Fruit fly (Drosophila melanogaster) whole organism, pupa: Measurements from ENCODE around the gene Cad86C.

Source experiments
- CG12605 ChIP-seq: fragments of 200-800 bp; sonication (Bioruptor generic); IDR thresholded peaks from 2 replicates; pipeline ENCODE4 v1.3.6; 2022; ENCODE audit warnings: missing biosample characterization, missing genetic modification characterization
- CG14655 ChIP-seq: fragments of 200-800 bp; sonication (Bioruptor generic); optimal IDR thresholded peaks from 3 replicates; lab custom pipeline; 2017; ENCODE audit warnings: mild to moderate bottlenecking, missing biosample characterization, missing genetic modification reagents, missing genetic modification characterization
- CG15710 ChIP-seq: fragments of 200-800 bp; sonication (Bioruptor generic); optimal IDR thresholded peaks from 2 replicates; lab custom pipeline; 2018; ENCODE audit warnings: missing biosample characterization, mild to moderate bottlenecking, missing genetic modification characterization, moderate library complexity
- CG8159 ChIP-seq: fragments of 200-800 bp; sonication (Bioruptor generic); optimal IDR thresholded peaks from 3 replicates; lab custom pipeline; 2018; ENCODE audit warnings: missing biosample characterization, mild to moderate bottlenecking, missing genetic modification characterization, moderate library complexity
- CG8301 ChIP-seq: fragments of 200-800 bp; sonication (Bioruptor generic); optimal IDR thresholded peaks from 2 replicates; lab custom pipeline; 2018; ENCODE audit warnings: missing biosample characterization, mild to moderate bottlenecking, missing genetic modification characterization
- CG9948 ChIP-seq: fragments of 200-800 bp; sonication (Bioruptor generic); optimal IDR thresholded peaks from 2 replicates; lab custom pipeline; 2018; ENCODE audit warnings: missing biosample characterization, mild to moderate bottlenecking, missing genetic modification characterization, moderate library complexity
- D1 ChIP-seq: fragments of 200-800 bp; sonication (Bioruptor generic); optimal IDR thresholded peaks from 2 replicates; lab custom pipeline; 2018; ENCODE audit warnings: missing biosample characterization, mild to moderate bottlenecking, missing genetic modification characterization, moderate library complexity
- EcR ChIP-seq: fragments of 200-800 bp; sonication (Bioruptor generic); optimal IDR thresholded peaks from 3 replicates; lab custom pipeline; 2019; ENCODE audit warnings: missing biosample characterization, missing genetic modification characterization, mild to moderate bottlenecking, moderate library complexity, missing genetic modification reagents
- gl ChIP-seq: fragments of 200-800 bp; sonication (Bioruptor generic); optimal IDR thresholded peaks from 2 replicates; lab custom pipeline; 2018; ENCODE audit warnings: missing biosample characterization, mild to moderate bottlenecking, missing genetic modification characterization
- rn ChIP-seq: fragments of 200-800 bp; sonication (Bioruptor generic); IDR thresholded peaks from 2 replicates; pipeline ENCODE4 v1.3.6; 2022; ENCODE audit warnings: missing biosample characterization, missing genetic modification characterization

dm6 chr3R:10868427-10868962, 41.6 kb downstream of the Cad86C start, which contains the start of the genes SelR and Tsp86D:
- TF ChIP-seq D1 (tag; lab: Kevin White, UChicago) (no peak), CG12605 (no peak), EcR (GFP tag; lab: Kevin White, UChicago) (no peak), CG9948 (tag; lab: Kevin White, UChicago) (no peak), rn (no peak), gl (tag; lab: Kevin White, UChicago) (no peak), CG8301 (tag; lab: Kevin White, UChicago) (no peak), CG8159 (tag; lab: Kevin White, UChicago) (no peak), CG15710 (tag; lab: Kevin White, UChicago) (no peak), CG14655 (no peak)
